Worm (Caenorhabditis elegans) whole organism, L2 larva: ENCODE data around the gene K12H6.12.

Source experiments
- C34F6.9 ChIP-seq: fragments of 150-350 bp; optimal IDR thresholded peaks from 2 replicates; lab custom pipeline; 2014; ENCODE audit warnings: missing biosample characterization, missing genetic modification characterization
- R02D3.7 ChIP-seq: fragments of 150-350 bp; optimal IDR thresholded peaks from 2 replicates; lab custom pipeline; 2014; ENCODE audit warnings: missing biosample characterization, missing genetic modification characterization
- ZK546.5 ChIP-seq: sonication (generic microtip); optimal IDR thresholded peaks from 2 replicates; lab custom pipeline; 2017; ENCODE audit warnings: missing biosample characterization, missing genetic modification characterization
- crh-2 ChIP-seq: sonication (generic microtip); optimal IDR thresholded peaks from 2 replicates; lab custom pipeline; 2017; ENCODE audit warnings: missing biosample characterization, missing genetic modification characterization
- elt-3 ChIP-seq: sonication (generic microtip); optimal IDR thresholded peaks from 2 replicates; lab custom pipeline; 2017; ENCODE audit warnings: missing biosample characterization, missing genetic modification characterization
- gmeb-1 ChIP-seq: fragments of 150-350 bp; optimal IDR thresholded peaks from 2 replicates; lab custom pipeline; 2014; ENCODE audit warnings: missing biosample characterization, missing genetic modification characterization
- lin-11 ChIP-seq: fragments of 150-350 bp; sonication (generic microtip); optimal IDR thresholded peaks from 2 replicates; lab custom pipeline; 2014; ENCODE audit warnings: missing biosample characterization, missing genetic modification characterization, inconsistent platforms, mixed read lengths
- lin-13 ChIP-seq: fragments of 150-350 bp; optimal IDR thresholded peaks from 2 replicates; lab custom pipeline; 2014; ENCODE audit warnings: missing biosample characterization, missing genetic modification reagents, missing genetic modification characterization
- mab-5 ChIP-seq: fragments of 150-350 bp; optimal IDR thresholded peaks from 2 replicates; lab custom pipeline; 2014; ENCODE audit warnings: missing biosample characterization, missing genetic modification characterization
- mdl-1 ChIP-seq, 2 experiments: fragments of 150-350 bp in 1 of 2; sonication (generic microtip) in 1 of 2; optimal IDR thresholded peaks; 2 replicates each; lab custom pipeline; 2017; ENCODE audit warnings: missing biosample characterization in 2 of 2, missing genetic modification characterization in 2 of 2
- nhr-10 ChIP-seq: sonication (generic microtip); optimal IDR thresholded peaks from 2 replicates; lab custom pipeline; 2017; ENCODE audit warnings: missing biosample characterization, missing genetic modification characterization
- nhr-129 ChIP-seq: fragments of 150-350 bp; optimal IDR thresholded peaks from 2 replicates; lab custom pipeline; 2014; ENCODE audit warnings: missing biosample characterization, missing genetic modification characterization
- nhr-21 ChIP-seq: fragments of 150-350 bp; optimal IDR thresholded peaks from 2 replicates; lab custom pipeline; 2014; ENCODE audit warnings: missing biosample characterization, missing genetic modification characterization
- nhr-237 ChIP-seq: fragments of 150-350 bp; optimal IDR thresholded peaks from 2 replicates; lab custom pipeline; 2014; ENCODE audit warnings: missing biosample characterization, missing genetic modification characterization
- nhr-6 ChIP-seq: fragments of 150-350 bp; optimal IDR thresholded peaks from 2 replicates; lab custom pipeline; 2014; ENCODE audit warnings: missing biosample characterization, missing genetic modification characterization
- nhr-77 ChIP-seq: fragments of 150-350 bp; optimal IDR thresholded peaks from 2 replicates; lab custom pipeline; 2014; ENCODE audit warnings: missing biosample characterization, missing genetic modification characterization
- sem-4 ChIP-seq: fragments of 150-350 bp; optimal IDR thresholded peaks from 2 replicates; lab custom pipeline; 2014; ENCODE audit warnings: missing biosample characterization, missing genetic modification reagents, missing genetic modification characterization
- skn-1 ChIP-seq: sonication (generic microtip); optimal IDR thresholded peaks from 2 replicates; lab custom pipeline; 2017; ENCODE audit warnings: missing biosample characterization, missing genetic modification characterization
- sma-3 ChIP-seq: sonication (generic microtip); optimal IDR thresholded peaks from 2 replicates; lab custom pipeline; 2016; ENCODE audit warnings: missing genetic modification reagents, missing genetic modification characterization, missing compliant biosample characterization
- sma-9 ChIP-seq, 2 experiments: fragments of 150-350 bp in 1 of 2; sonication (generic microtip) in 1 of 2; optimal IDR thresholded peaks; 2 replicates each; lab custom pipeline; 2014 to 2016; ENCODE audit warnings: missing genetic modification characterization in 2 of 2, mild to moderate bottlenecking in 1 of 2, missing biosample characterization in 1 of 2, missing compliant biosample characterization in 1 of 2, missing genetic modification reagents in 1 of 2, moderate library complexity in 1 of 2
- unc-55 ChIP-seq: fragments of 150-350 bp; sonication (generic microtip); optimal IDR thresholded peaks from 3 replicates; lab custom pipeline; 2014; ENCODE audit warnings: missing biosample characterization, missing genetic modification reagents, missing genetic modification characterization
- zag-1 ChIP-seq: fragments of 150-350 bp; optimal IDR thresholded peaks from 2 replicates; lab custom pipeline; 2014; ENCODE audit warnings: missing biosample characterization, missing genetic modification characterization
- ztf-1 ChIP-seq: fragments of 200-800 bp; sonication (Bioruptor generic); conservative IDR thresholded peaks from 2 replicates; pipeline ENCODE4 v1.3.6; 2022; ENCODE audit warnings: missing genetic modification characterization, missing compliant biosample characterization
- ztf-11 ChIP-seq: sonication (generic microtip); optimal IDR thresholded peaks from 2 replicates; lab custom pipeline; 2017; ENCODE audit warnings: missing biosample characterization, missing genetic modification characterization

K12H6.12 gene

DNA sequence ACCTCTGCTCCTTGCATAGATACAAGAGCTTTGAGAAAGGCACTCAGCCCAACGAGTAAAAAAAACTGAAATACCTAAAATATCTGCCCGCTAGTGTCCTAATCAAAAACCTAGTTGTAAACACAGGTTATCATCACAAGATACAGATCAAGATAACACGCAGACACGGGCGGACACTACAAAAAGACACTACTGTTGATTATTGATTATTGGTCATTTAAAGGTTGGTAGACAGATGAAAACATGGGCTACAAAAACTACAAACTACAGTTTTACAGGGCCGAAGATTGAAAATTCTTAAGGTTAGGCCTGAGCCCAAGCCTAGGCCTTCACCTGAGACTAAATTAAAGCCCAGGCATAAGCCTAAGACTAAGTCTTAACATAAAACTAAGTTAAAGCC lies 50.9 kb downstream of the K12H6.12 start:
- TF ChIP-seq sem-4 (tag; lab: Kevin White, UChicago) (no peak), sma-9 (GFP tag; optimal IDR thresholded peaks at IDR 0.05; lab: Kevin White, UChicago) (peak; percentile 20), sma-9 (tag; optimal IDR thresholded peaks at IDR 0.05; lab: Kevin White, UChicago) (no peak)
- TF ChIP-seq, all 48 proteins: peak for 1

DNA sequence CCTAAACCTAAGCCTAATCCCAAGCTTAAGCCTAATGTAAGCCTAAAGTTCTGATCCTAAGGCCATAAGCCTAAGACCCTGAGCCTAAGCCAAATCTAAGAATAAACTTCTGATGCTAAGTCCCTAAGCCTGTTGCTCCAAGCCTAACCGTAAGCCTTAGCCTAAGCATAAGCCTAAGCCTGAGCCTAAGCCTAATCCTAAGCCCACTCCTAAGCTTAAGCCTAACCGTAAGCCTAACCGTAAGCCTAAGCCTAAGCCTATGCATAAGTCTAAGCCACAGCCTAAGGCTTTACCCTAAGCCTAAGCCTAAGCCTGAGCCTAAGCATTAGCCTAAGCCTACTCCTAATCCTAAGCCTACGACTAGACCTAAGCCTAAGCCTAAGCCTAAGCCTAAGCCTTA lies 51.4 kb downstream of the K12H6.12 start:
- TF ChIP-seq nhr-77 (tag; lab: Kevin White, UChicago) (no peak), skn-1 (tag; lab: Kevin White, UChicago) (no peak), mab-5 (tag; lab: Kevin White, UChicago) (no peak), ztf-11 (no peak), ztf-1 (GFP tag; lab: Robert Waterston, UW) (no peak), sma-9 (GFP tag; optimal IDR thresholded peaks at IDR 0.05; lab: Kevin White, UChicago) (no peak), sma-9 (tag; optimal IDR thresholded peaks at IDR 0.05; lab: Kevin White, UChicago) (no peak), gmeb-1 (tag; lab: Kevin White, UChicago) (no peak), zag-1 (no peak), sma-3 (no peak), nhr-237 (tag; lab: Kevin White, UChicago) (no peak), R02D3.7 (no peak), C34F6.9 (no peak), elt-3 (tag; lab: Kevin White, UChicago) (no peak), nhr-6 (no peak), nhr-129 (no peak), crh-2 (tag; lab: Kevin White, UChicago) (no peak), ZK546.5 (tag; lab: Kevin White, UChicago) (no peak)

DNA sequence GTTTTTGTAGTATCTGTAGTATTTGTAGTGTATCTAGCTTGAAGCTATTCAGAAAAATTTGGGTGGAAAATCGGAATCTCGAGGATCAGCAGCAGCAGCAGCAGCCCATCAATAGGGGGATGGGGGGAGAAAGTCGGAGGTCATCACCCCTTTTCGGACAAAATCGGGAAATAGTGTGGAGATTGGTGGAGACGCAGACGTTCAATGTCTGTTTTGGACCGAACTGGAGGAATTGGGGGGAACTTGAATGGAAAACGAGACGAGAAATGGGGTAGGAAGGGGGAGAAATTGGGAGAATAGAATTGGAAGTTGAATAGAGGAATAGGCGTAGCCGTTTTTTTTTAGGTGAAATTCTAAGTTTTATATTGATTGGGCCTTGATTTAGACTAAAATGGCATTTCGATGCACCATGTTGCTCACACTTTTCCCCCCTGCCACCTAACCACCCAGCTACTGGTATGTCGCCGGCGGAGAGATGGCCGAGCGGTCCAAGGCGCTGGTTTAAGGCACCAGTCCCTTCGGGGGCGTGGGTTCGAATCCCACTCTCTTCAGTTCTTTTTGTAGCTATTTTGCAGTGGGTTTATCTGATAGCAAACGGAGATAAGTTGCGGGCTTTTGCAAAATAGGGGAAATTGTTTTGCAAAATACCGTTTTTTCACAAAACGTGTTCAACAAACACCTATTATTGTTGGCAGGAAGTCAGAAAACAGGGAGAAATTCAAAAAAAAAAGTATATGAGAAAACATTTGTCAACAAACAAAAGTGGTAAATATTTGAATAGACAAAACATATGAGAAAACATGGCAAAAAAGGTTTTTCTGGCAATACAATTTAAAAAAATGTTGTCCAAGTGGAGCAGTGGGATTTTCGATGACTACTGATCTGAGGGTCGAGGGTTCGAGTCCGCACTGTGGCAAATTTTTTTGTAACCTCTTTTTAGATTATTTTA lies 52.2 kb downstream of the K12H6.12 start:
- TF ChIP-seq nhr-10 (tag; lab: Kevin White, UChicago) (no peak), mab-5 (tag; lab: Kevin White, UChicago) (no peak), nhr-77 (tag; lab: Kevin White, UChicago) (no peak), nhr-129 (peak; percentile 2), nhr-21 (tag; lab: Kevin White, UChicago) (peak; percentile 16), ZK546.5 (tag; lab: Kevin White, UChicago) (no peak)

DNA sequence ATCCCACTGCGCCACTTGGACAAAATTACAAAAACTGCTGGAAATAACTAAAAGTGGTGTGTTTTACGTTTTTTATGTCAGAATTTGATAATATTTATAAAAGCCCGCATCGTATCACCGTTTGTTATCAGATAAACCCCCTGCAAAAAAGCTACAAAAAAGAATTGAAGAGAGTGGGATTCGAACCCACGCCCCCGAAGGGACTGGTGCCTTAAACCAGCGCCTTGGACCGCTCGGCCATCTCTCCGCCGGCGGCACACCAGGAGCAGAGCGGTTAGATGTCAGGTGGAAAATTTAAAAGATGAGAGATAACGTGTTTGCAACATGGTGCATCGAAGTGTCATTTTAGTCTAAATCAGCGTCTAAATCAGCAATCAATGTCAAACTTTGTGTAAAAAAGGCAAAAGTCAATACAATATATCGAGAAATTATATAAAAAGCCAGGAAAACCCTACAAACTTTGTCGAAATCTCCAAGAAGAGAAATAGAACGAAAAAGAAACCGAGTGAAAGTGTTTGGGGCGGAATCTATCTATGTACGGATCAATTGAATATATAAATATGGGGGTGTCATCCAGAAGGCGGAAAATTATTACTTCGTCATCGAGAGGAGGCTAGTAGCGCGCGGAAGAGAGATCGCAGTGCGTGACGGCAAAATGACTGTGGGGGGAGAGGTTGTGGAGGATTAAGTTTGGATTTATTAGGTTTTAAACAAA lies 53.6 kb downstream of the K12H6.12 start:
- TF ChIP-seq mdl-1 (tag; optimal IDR thresholded peaks at IDR 0.05; lab: Kevin White, UChicago) (no peak), lin-11 (tag; lab: Kevin White, UChicago) (peak; percentile 13), nhr-129 (peak; percentile 19), lin-13 (GFP tag; lab: Kevin White, UChicago) (no peak), nhr-21 (tag; lab: Kevin White, UChicago) (no peak), unc-55 (GFP tag; lab: Kevin White, UChicago) (peak; percentile 11), ZK546.5 (tag; lab: Kevin White, UChicago) (no peak), gmeb-1 (tag; lab: Kevin White, UChicago) (peak; percentile 18)
